Worm (Caenorhabditis elegans) whole organism, young adult: ENCODE data around the gene srw-19.

Source experiments
- F55B11.4 ChIP-seq: sonication (generic microtip); optimal IDR thresholded peaks from 2 replicates; lab custom pipeline; 2016; ENCODE audit warnings: missing compliant biosample characterization, missing genetic modification characterization, borderline replicate concordance; ENCODE audit not compliant: insufficient read depth
- efl-1 ChIP-seq: fragments of 150-350 bp; optimal IDR thresholded peaks from 2 replicates; lab custom pipeline; 2014; ENCODE audit warnings: missing biosample characterization, missing genetic modification reagents, missing genetic modification characterization
- egl-18 ChIP-seq: fragments of 200-800 bp; sonication (Bioruptor generic); IDR thresholded peaks from 2 replicates; pipeline ENCODE4 v1.3.6; 2022; ENCODE audit warnings: missing genetic modification reagents, missing genetic modification characterization, missing compliant biosample characterization
- lin-54 ChIP-seq: fragments of 200-800 bp; sonication (Bioruptor generic); optimal IDR thresholded peaks from 2 replicates; lab custom pipeline; 2018; ENCODE audit warnings: mild to moderate bottlenecking, missing genetic modification characterization, missing compliant biosample characterization
- sea-2 ChIP-seq: fragments of 200-800 bp; sonication (Bioruptor generic); IDR thresholded peaks from 2 replicates; pipeline ENCODE4 v1.3.6; 2022; ENCODE audit warnings: missing genetic modification characterization, missing compliant biosample characterization
- somi-1 ChIP-seq: fragments of 200-800 bp; sonication (Bioruptor generic); optimal IDR thresholded peaks from 2 replicates; lab custom pipeline; 2018; ENCODE audit warnings: mild to moderate bottlenecking, missing genetic modification characterization, missing compliant biosample characterization

- TF ChIP-seq egl-18 (GFP tag; lab: Robert Waterston, UW): no peak
- TF ChIP-seq F55B11.4 (tag; lab: Kevin White, UChicago): no peak
- no peak for TF ChIP-seq lin-54 (GFP tag; lab: Kevin White, UChicago)
- TF ChIP-seq efl-1: no peak
- no peak for TF ChIP-seq sea-2 (GFP tag; lab: Robert Waterston, UW)
- TF ChIP-seq somi-1 (GFP tag; lab: Kevin White, UChicago): no peak
Observed at ce11 chrV:15259049-15259448, 22.1 kb downstream of the srw-19 start, which contains the start of gene srsx-37.
